Fruit fly (Drosophila melanogaster) whole organism, embryonic: ENCODE measurements around the gene CCHa1.

Experiments used
- B-H2 ChIP-seq: fragments of 200-800 bp; sonication (Bioruptor generic); optimal IDR thresholded peaks from 2 replicates; lab custom pipeline; 2018; ENCODE audit warnings: missing biosample characterization, mild to moderate bottlenecking, missing genetic modification characterization
- CG10209 ChIP-seq: fragments of 200-800 bp; sonication (Bioruptor generic); optimal IDR thresholded peaks from 3 replicates; lab custom pipeline; 2017; ENCODE audit warnings: missing biosample characterization, mild to moderate bottlenecking, missing genetic modification characterization, missing genetic modification reagents
- CG11247 ChIP-seq: fragments of 200-800 bp; sonication (Bioruptor generic); IDR thresholded peaks from 2 replicates; pipeline ENCODE4 v1.3.6; 2022; ENCODE audit warnings: missing biosample characterization, missing genetic modification characterization
- CG12219 ChIP-seq: fragments of 200-800 bp; sonication (Bioruptor generic); optimal IDR thresholded peaks from 3 replicates; lab custom pipeline; 2018; ENCODE audit warnings: missing biosample characterization, mild to moderate bottlenecking, missing genetic modification characterization
- CG12769 ChIP-seq: fragments of 200-800 bp; sonication (Bioruptor generic); optimal IDR thresholded peaks from 2 replicates; lab custom pipeline; 2019; ENCODE audit warnings: missing biosample characterization, mild to moderate bottlenecking, missing genetic modification characterization, moderate library complexity
- CG13624 ChIP-seq: fragments of 200-800 bp; sonication (Bioruptor generic); optimal IDR thresholded peaks from 2 replicates; lab custom pipeline; 2016; ENCODE audit warnings: missing biosample characterization, missing genetic modification characterization
- CG3163 ChIP-seq: fragments of 200-800 bp; sonication (Bioruptor generic); optimal IDR thresholded peaks from 3 replicates; lab custom pipeline; 2016; ENCODE audit warnings: missing biosample characterization, missing genetic modification characterization
- CG34376 ChIP-seq: fragments of 200-800 bp; sonication (Bioruptor generic); optimal IDR thresholded peaks from 2 replicates; lab custom pipeline; 2018; ENCODE audit warnings: missing biosample characterization, mild to moderate bottlenecking, missing genetic modification characterization
- CG4424 ChIP-seq: fragments of 200-800 bp; sonication (Bioruptor generic); optimal IDR thresholded peaks from 3 replicates; lab custom pipeline; 2016; ENCODE audit warnings: missing biosample characterization, missing genetic modification characterization
- CG7987 ChIP-seq: fragments of 200-800 bp; sonication (Bioruptor generic); optimal IDR thresholded peaks from 2 replicates; lab custom pipeline; 2018; ENCODE audit warnings: missing biosample characterization, mild to moderate bottlenecking, missing genetic modification characterization, moderate library complexity
- CG8281 ChIP-seq: fragments of 200-800 bp; sonication (Bioruptor generic); optimal IDR thresholded peaks from 2 replicates; lab custom pipeline; 2018; ENCODE audit warnings: missing biosample characterization, mild to moderate bottlenecking, missing genetic modification characterization, moderate library complexity
- CG8290 ChIP-seq, 3 experiments: fragments of 200-800 bp; sonication (Bioruptor generic); optimal IDR thresholded peaks; 2 replicates each; lab custom pipeline; 2016 to 2019; ENCODE audit warnings: missing biosample characterization in 3 of 3, missing genetic modification characterization in 3 of 3, mild to moderate bottlenecking in 2 of 3, moderate library complexity in 1 of 3
- CG8944 ChIP-seq: fragments of 200-800 bp; sonication (Bioruptor generic); optimal IDR thresholded peaks from 3 replicates; lab custom pipeline; 2016; ENCODE audit warnings: missing biosample characterization, missing genetic modification characterization
- Fer1 ChIP-seq: fragments of 200-800 bp; sonication (Bioruptor generic); optimal IDR thresholded peaks from 2 replicates; lab custom pipeline; 2017; ENCODE audit warnings: missing biosample characterization, mild to moderate bottlenecking, missing genetic modification characterization
- NFAT ChIP-seq: fragments of 200-800 bp; sonication (Bioruptor generic); IDR thresholded peaks from 2 replicates; pipeline ENCODE4 v1.3.6; 2022; ENCODE audit warnings: missing biosample characterization, missing genetic modification characterization
- Oaz ChIP-seq: fragments of 200-800 bp; sonication (Bioruptor generic); IDR thresholded peaks from 2 replicates; pipeline ENCODE4 v1.3.6; 2022; ENCODE audit warnings: missing biosample characterization, missing genetic modification characterization
- Opbp ChIP-seq: fragments of 200-800 bp; sonication (Bioruptor generic); IDR thresholded peaks from 3 replicates; pipeline ENCODE4 v1.3.6; 2022; ENCODE audit warnings: missing biosample characterization, missing genetic modification characterization; ENCODE audit not compliant: partially characterized antibody
- PHDP ChIP-seq: fragments of 200-800 bp; sonication (Bioruptor generic); optimal IDR thresholded peaks from 3 replicates; lab custom pipeline; 2018; ENCODE audit warnings: missing biosample characterization, mild to moderate bottlenecking, missing genetic modification characterization, moderate library complexity
- Rfx ChIP-seq: fragments of 200-800 bp; sonication (Bioruptor generic); IDR thresholded peaks from 2 replicates; pipeline ENCODE4 v1.3.6; 2022; ENCODE audit warnings: missing biosample characterization, missing genetic modification characterization
- Sox102F ChIP-seq: fragments of 200-800 bp; sonication (Bioruptor generic); optimal IDR thresholded peaks from 2 replicates; lab custom pipeline; 2018; ENCODE audit warnings: missing biosample characterization, mild to moderate bottlenecking, missing genetic modification characterization, moderate library complexity
- TFAM ChIP-seq: fragments of 200-800 bp; sonication (Bioruptor generic); optimal IDR thresholded peaks from 2 replicates; lab custom pipeline; 2017; ENCODE audit warnings: missing biosample characterization, missing genetic modification characterization, inconsistent platforms
- Trl ChIP-seq, 3 experiments: fragments of >200 bp in 2 of 3; fragments of 200-800 bp in 1 of 3; sonication (Bioruptor generic) in 1 of 3; optimal IDR thresholded peaks; 2 replicates in 1 of 3; 3 replicates in 2 of 3; lab custom pipeline; 2016 to 2017; ENCODE audit warnings: missing biosample characterization in 1 of 3, missing genetic modification characterization in 1 of 3
- ap ChIP-seq: fragments of 200-800 bp; sonication (Bioruptor generic); IDR thresholded peaks from 2 replicates; pipeline ENCODE4 v1.3.6; 2022; ENCODE audit warnings: missing biosample characterization, missing genetic modification characterization
- cas ChIP-seq: fragments of 200-800 bp; sonication (Bioruptor generic); IDR thresholded peaks from 2 replicates; pipeline ENCODE4 v1.3.6; 2022; ENCODE audit warnings: missing biosample characterization, missing genetic modification characterization
- cg ChIP-seq: fragments of 200-800 bp; sonication (Bioruptor generic); optimal IDR thresholded peaks from 3 replicates; lab custom pipeline; 2019; ENCODE audit warnings: missing biosample characterization, mild to moderate bottlenecking, missing genetic modification characterization, moderate library complexity
- chinmo ChIP-seq: fragments of 200-800 bp; sonication (Bioruptor generic); IDR thresholded peaks from 4 replicates; pipeline ENCODE4 v1.3.6; 2022; ENCODE audit warnings: missing biosample characterization, missing genetic modification characterization; ENCODE audit not compliant: partially characterized antibody
- cwo ChIP-seq: fragments of 200-800 bp; sonication (Bioruptor generic); optimal IDR thresholded peaks from 3 replicates; lab custom pipeline; 2017; ENCODE audit warnings: missing biosample characterization, missing genetic modification characterization, mild to moderate bottlenecking, moderate library complexity, missing genetic modification reagents
- dysf ChIP-seq: fragments of 200-800 bp; sonication (Bioruptor generic); IDR thresholded peaks from 3 replicates; pipeline ENCODE4 v1.3.6; 2022; ENCODE audit warnings: missing biosample characterization, missing genetic modification characterization
- en ChIP-seq: fragments of 200-800 bp; sonication (Bioruptor generic); optimal IDR thresholded peaks from 2 replicates; lab custom pipeline; 2016; ENCODE audit warnings: missing biosample characterization, missing genetic modification characterization
- gro ChIP-seq: fragments of 200-800 bp; sonication (Bioruptor generic); optimal IDR thresholded peaks from 2 replicates; lab custom pipeline; 2016; ENCODE audit warnings: missing biosample characterization, missing genetic modification characterization
- h ChIP-seq: fragments of >200 bp; optimal IDR thresholded peaks from 2 replicates; lab custom pipeline; 2017
- kni ChIP-seq: fragments of 200-800 bp; sonication (Bioruptor generic); optimal IDR thresholded peaks from 3 replicates; lab custom pipeline; 2017; ENCODE audit warnings: mild to moderate bottlenecking, missing biosample characterization, missing genetic modification reagents, missing genetic modification characterization
- lbe ChIP-seq: fragments of 200-800 bp; sonication (Bioruptor generic); optimal IDR thresholded peaks from 2 replicates; lab custom pipeline; 2016; ENCODE audit warnings: missing biosample characterization, mild to moderate bottlenecking, missing genetic modification characterization
- mirr ChIP-seq: fragments of 200-800 bp; sonication (Bioruptor generic); optimal IDR thresholded peaks from 3 replicates; lab custom pipeline; 2018; ENCODE audit warnings: missing biosample characterization, mild to moderate bottlenecking, missing genetic modification characterization
- pfk ChIP-seq: fragments of 200-800 bp; sonication (Bioruptor generic); optimal IDR thresholded peaks from 2 replicates; lab custom pipeline; 2018; ENCODE audit warnings: missing biosample characterization, mild to moderate bottlenecking, missing genetic modification characterization, moderate library complexity
- shn ChIP-seq: fragments of 200-800 bp; sonication (Bioruptor generic); optimal IDR thresholded peaks from 3 replicates; lab custom pipeline; 2016; ENCODE audit warnings: missing biosample characterization, missing genetic modification characterization
- tup ChIP-seq: fragments of 200-800 bp; sonication (Bioruptor generic); optimal IDR thresholded peaks from 2 replicates; lab custom pipeline; 2016; ENCODE audit warnings: missing biosample characterization, mild to moderate bottlenecking, missing genetic modification characterization, moderate library complexity
- vvl ChIP-seq: fragments of 200-800 bp; sonication (Bioruptor generic); IDR thresholded peaks from 2 replicates; pipeline ENCODE4 v1.3.6; 2022; ENCODE audit warnings: missing biosample characterization, missing genetic modification characterization
- z ChIP-seq: fragments of 200-800 bp; sonication (Bioruptor generic); IDR thresholded peaks from 3 replicates; pipeline ENCODE4 v1.3.6; 2022; ENCODE audit warnings: missing biosample characterization, missing genetic modification characterization

CCHa1 gene

dm6 chr3R:14051391-14051852 lies 45.2 kb downstream of the CCHa1 start (continued):
- TF ChIP-seq gro (GFP tag; lab: Kevin White, UChicago) (peak; percentile 39), CG34376 (GFP tag; lab: Kevin White, UChicago) (peak; percentile 49), shn (GFP tag; lab: Kevin White, UChicago) (no peak), Rfx (GFP tag; lab: Robert Waterston, UW) (peak; percentile 6; the same call in 1 of the 2 replicates), CG3163 (GFP tag; lab: Kevin White, UChicago) (peak; percentile 95), CG10209 (GFP tag; lab: Kevin White, UChicago) (no peak), h (lab: Kevin White, UChicago) (no peak), Opbp (no peak), lbe (GFP tag; lab: Kevin White, UChicago) (no peak), PHDP (tag; lab: Kevin White, UChicago) (no peak), NFAT (GFP tag; lab: Robert Waterston, UW) (peak; percentile 42; the same call in 1 of the 2 replicates), cg (GFP tag; lab: Kevin White, UChicago) (peak; percentile 92), CG11247 (GFP tag; lab: Robert Waterston, UW) (no peak), CG13624 (peak; percentile 99), ap (GFP tag; lab: Robert Waterston, UW) (no peak), CG12219 (GFP tag; lab: Kevin White, UChicago) (peak; percentile 4), z (GFP tag; lab: Robert Waterston, UW) (peak; percentile 67; the same call in 1 of the 3 replicates), CG8290 (GFP tag; optimal IDR thresholded peaks at IDR 0.05; lab: Kevin White, UChicago) (no peak), CG8290 (tag; optimal IDR thresholded peaks at IDR 0.05; lab: Kevin White, UChicago) (peak in 1 of 2 experiments; percentile 38), TFAM (GFP tag; lab: Kevin White, UChicago) (no peak), Fer1 (peak; percentile 16), dysf (GFP tag; lab: Robert Waterston, UW) (no peak), chinmo (GFP tag; lab: Robert Waterston, UW) (peak; percentile 86; the same call in 3 of the 4 replicates), kni (GFP tag; lab: Kevin White, UChicago) (peak; percentile 14), B-H2 (peak; percentile 72), Oaz (GFP tag; lab: Robert Waterston, UW) (no peak), CG4424 (no peak), Trl (optimal IDR thresholded peaks at IDR 0.05; lab: Kevin White, UChicago) (peak; percentile 44 to 85), Trl (GFP tag; optimal IDR thresholded peaks at IDR 0.05; lab: Kevin White, UChicago) (no peak), CG12769 (tag; lab: Kevin White, UChicago) (peak; percentile 39), Sox102F (GFP tag; lab: Kevin White, UChicago) (no peak), tup (GFP tag; lab: Kevin White, UChicago) (no peak), cwo (GFP tag; lab: Kevin White, UChicago) (peak; percentile 51), pfk (GFP tag; lab: Kevin White, UChicago) (peak; percentile 61), CG8281 (no peak), cas (GFP tag; lab: Robert Waterston, UW) (no peak), vvl (GFP tag; lab: Robert Waterston, UW) (no peak), CG7987 (GFP tag; lab: Kevin White, UChicago) (peak; percentile 47), CG8944 (GFP tag; lab: Kevin White, UChicago) (no peak), en (no peak), mirr (GFP tag; lab: Kevin White, UChicago) (peak; percentile 54)
